Worm (Caenorhabditis elegans) whole organism, late embryonic: ENCODE measurements around the gene F41D9.2.
"Not testable (repeated sequence)": the region's sequence is repeated elsewhere in the genome, so short reads cannot be mapped to it uniquely, and the experiment has no call there.

Experiments used
- C38D4.7 ChIP-seq: fragments of 200-800 bp; sonication (Bioruptor generic); optimal IDR thresholded peaks from 2 replicates; lab custom pipeline; 2018; ENCODE audit warnings: mild to moderate bottlenecking, missing genetic modification characterization, moderate library complexity, missing compliant biosample characterization
- F13H6.1 ChIP-seq: sonication (generic microtip); optimal IDR thresholded peaks from 2 replicates; lab custom pipeline; 2016; ENCODE audit warnings: missing genetic modification characterization, missing compliant biosample characterization
- K09A11.1 ChIP-seq: sonication (generic microtip); optimal IDR thresholded peaks from 2 replicates; lab custom pipeline; 2017; ENCODE audit warnings: antibody characterized with exemption, mild to moderate bottlenecking, missing genetic modification characterization, missing compliant biosample characterization; ENCODE audit not compliant: insufficient read depth
- T23F11.4 ChIP-seq: fragments of 200-800 bp; sonication (Bioruptor generic); optimal IDR thresholded peaks from 2 replicates; lab custom pipeline; 2018; ENCODE audit warnings: mild to moderate bottlenecking, missing genetic modification characterization, missing compliant biosample characterization
- ahr-1 ChIP-seq: sonication (generic microtip); optimal IDR thresholded peaks from 2 replicates; lab custom pipeline; 2016; ENCODE audit warnings: missing genetic modification characterization, missing compliant biosample characterization
- ama-1 ChIP-seq: fragments of 150-350 bp; optimal IDR thresholded peaks from 2 replicates; lab custom pipeline; 2014
- ceh-18 ChIP-seq: sonication (generic microtip); optimal IDR thresholded peaks from 2 replicates; lab custom pipeline; 2016; ENCODE audit warnings: missing genetic modification characterization, missing compliant biosample characterization
- ceh-2 ChIP-seq: sonication (generic microtip); optimal IDR thresholded peaks from 2 replicates; lab custom pipeline; 2016; ENCODE audit warnings: missing genotype, missing genetic modification characterization, missing compliant biosample characterization
- ceh-22 ChIP-seq: sonication (generic microtip); optimal IDR thresholded peaks from 2 replicates; lab custom pipeline; 2017; ENCODE audit warnings: missing biosample characterization, missing genetic modification characterization
- ceh-24 ChIP-seq: sonication (generic microtip); optimal IDR thresholded peaks from 2 replicates; lab custom pipeline; 2016; ENCODE audit warnings: mild to moderate bottlenecking, missing genetic modification characterization, missing compliant biosample characterization
- ceh-30 ChIP-seq: fragments of 150-350 bp; optimal IDR thresholded peaks from 2 replicates; lab custom pipeline; 2014; ENCODE audit warnings: missing biosample characterization, missing genetic modification characterization
- ceh-34 ChIP-seq: sonication (generic microtip); optimal IDR thresholded peaks from 2 replicates; lab custom pipeline; 2016; ENCODE audit warnings: mild to moderate bottlenecking, missing genetic modification characterization, missing compliant biosample characterization
- ceh-6 ChIP-seq: fragments of 200-800 bp; sonication (Bioruptor generic); optimal IDR thresholded peaks from 2 replicates; lab custom pipeline; 2018; ENCODE audit warnings: mild to moderate bottlenecking, missing genetic modification characterization, missing compliant biosample characterization
- che-1 ChIP-seq: sonication (generic microtip); optimal IDR thresholded peaks from 2 replicates; lab custom pipeline; 2016; ENCODE audit warnings: mild to moderate bottlenecking, missing genetic modification characterization, missing compliant biosample characterization
- elt-2 ChIP-seq: sonication (generic microtip); optimal IDR thresholded peaks from 2 replicates; lab custom pipeline; 2016; ENCODE audit warnings: missing genetic modification reagents, missing genetic modification characterization, missing compliant biosample characterization
- elt-4 ChIP-seq: sonication (generic microtip); optimal IDR thresholded peaks from 2 replicates; lab custom pipeline; 2016; ENCODE audit warnings: missing genetic modification characterization, missing compliant biosample characterization
- ets-4 ChIP-seq: sonication (generic microtip); optimal IDR thresholded peaks from 2 replicates; lab custom pipeline; 2016; ENCODE audit warnings: missing genetic modification characterization, missing compliant biosample characterization
- fax-1 ChIP-seq: sonication (generic microtip); optimal IDR thresholded peaks from 2 replicates; lab custom pipeline; 2016; ENCODE audit warnings: missing genotype, missing genetic modification characterization, missing compliant biosample characterization
- fkh-6 ChIP-seq: sonication (generic microtip); optimal IDR thresholded peaks from 2 replicates; lab custom pipeline; 2016; ENCODE audit warnings: missing genetic modification characterization, missing compliant biosample characterization
- gmeb-2 ChIP-seq: sonication (generic microtip); optimal IDR thresholded peaks from 2 replicates; lab custom pipeline; 2016; ENCODE audit warnings: missing genetic modification characterization, inconsistent platforms, missing compliant biosample characterization
- hlh-13 ChIP-seq: fragments of 200-800 bp; sonication (Bioruptor generic); optimal IDR thresholded peaks from 2 replicates; lab custom pipeline; 2018; ENCODE audit warnings: mild to moderate bottlenecking, missing genetic modification characterization, missing compliant biosample characterization
- hlh-30 ChIP-seq: sonication (generic microtip); optimal IDR thresholded peaks from 2 replicates; lab custom pipeline; 2017; ENCODE audit warnings: antibody characterized with exemption, missing genetic modification characterization, missing compliant biosample characterization; ENCODE audit not compliant: insufficient read depth
- lim-6 ChIP-seq: sonication (generic microtip); optimal IDR thresholded peaks from 2 replicates; lab custom pipeline; 2016; ENCODE audit warnings: missing genetic modification characterization, missing compliant biosample characterization
- madf-2 ChIP-seq: sonication (generic microtip); optimal IDR thresholded peaks from 2 replicates; lab custom pipeline; 2017; ENCODE audit warnings: missing genetic modification characterization, missing compliant biosample characterization
- mec-3 ChIP-seq: sonication (generic microtip); optimal IDR thresholded peaks from 2 replicates; lab custom pipeline; 2016; ENCODE audit warnings: borderline replicate concordance, missing genetic modification characterization, missing compliant biosample characterization
- nhr-232 ChIP-seq: sonication (generic microtip); optimal IDR thresholded peaks from 2 replicates; lab custom pipeline; 2016; ENCODE audit warnings: missing genetic modification characterization, missing compliant biosample characterization
- odd-2 ChIP-seq: sonication (generic microtip); optimal IDR thresholded peaks from 2 replicates; lab custom pipeline; 2017; ENCODE audit warnings: antibody characterized with exemption, mild to moderate bottlenecking, missing genetic modification characterization, missing compliant biosample characterization
- pat-9 ChIP-seq: fragments of 200-800 bp; sonication (Bioruptor generic); optimal IDR thresholded peaks from 2 replicates; lab custom pipeline; 2018; ENCODE audit warnings: mild to moderate bottlenecking, missing genetic modification characterization, moderate library complexity, missing compliant biosample characterization
- pax-1 ChIP-seq: fragments of 150-350 bp; optimal IDR thresholded peaks from 2 replicates; lab custom pipeline; 2014; ENCODE audit warnings: missing biosample characterization, missing genetic modification characterization
- pha-2 ChIP-seq: sonication (generic microtip); optimal IDR thresholded peaks from 2 replicates; lab custom pipeline; 2017; ENCODE audit warnings: mild to moderate bottlenecking, missing genetic modification characterization, missing compliant biosample characterization
- sdc-2 ChIP-seq: sonication (generic microtip); optimal IDR thresholded peaks from 2 replicates; lab custom pipeline; 2016; ENCODE audit warnings: missing genotype, missing genetic modification characterization, missing compliant biosample characterization
- sox-2 ChIP-seq: fragments of 200-800 bp; sonication (Bioruptor generic); IDR thresholded peaks from 2 replicates; pipeline ENCODE4 v1.3.6; 2022; ENCODE audit warnings: missing genetic modification reagents, missing genetic modification characterization, missing compliant biosample characterization
- sox-4 ChIP-seq: sonication (generic microtip); optimal IDR thresholded peaks from 2 replicates; lab custom pipeline; 2017; ENCODE audit warnings: mild to moderate bottlenecking, missing genetic modification characterization, inconsistent platforms, missing compliant biosample characterization
- syd-9 ChIP-seq: sonication (generic microtip); optimal IDR thresholded peaks from 2 replicates; lab custom pipeline; 2016; ENCODE audit warnings: mild to moderate bottlenecking, missing genetic modification characterization, moderate library complexity, missing compliant biosample characterization
- tbx-7 ChIP-seq: sonication (generic microtip); optimal IDR thresholded peaks from 2 replicates; lab custom pipeline; 2016; ENCODE audit warnings: missing genotype, missing genetic modification characterization, missing compliant biosample characterization
- ttx-3 ChIP-seq: sonication (generic microtip); optimal IDR thresholded peaks from 2 replicates; lab custom pipeline; 2016; ENCODE audit warnings: missing genetic modification reagents, missing genetic modification characterization, missing compliant biosample characterization
- unc-3 ChIP-seq, 2 experiments: fragments of 200-800 bp in 1 of 2; sonication (Bioruptor generic) in 1 of 2; sonication (generic microtip) in 1 of 2; conservative IDR thresholded peaks in 1 of 2; optimal IDR thresholded peaks in 1 of 2; 2 replicates each; pipeline versions ENCODE4 v1.3.6 to Lab custom; 2016 to 2022; ENCODE audit warnings: missing compliant biosample characterization in 2 of 2, missing genetic modification characterization in 2 of 2, missing genetic modification reagents in 1 of 2
- unc-55 ChIP-seq: sonication (generic microtip); optimal IDR thresholded peaks from 2 replicates; lab custom pipeline; 2017; ENCODE audit warnings: missing biosample characterization, missing genetic modification reagents, missing genetic modification characterization
- unc-86 ChIP-seq: sonication (generic microtip); optimal IDR thresholded peaks from 2 replicates; lab custom pipeline; 2016; ENCODE audit warnings: missing genetic modification characterization, missing compliant biosample characterization
- zip-5 ChIP-seq: sonication (generic microtip); optimal IDR thresholded peaks from 2 replicates; lab custom pipeline; 2016; ENCODE audit warnings: missing genetic modification characterization, missing compliant biosample characterization
- ztf-16 ChIP-seq: sonication (generic microtip); optimal IDR thresholded peaks from 2 replicates; lab custom pipeline; 2017; ENCODE audit warnings: missing genetic modification characterization, missing compliant biosample characterization

F41D9.2 gene

DNA sequence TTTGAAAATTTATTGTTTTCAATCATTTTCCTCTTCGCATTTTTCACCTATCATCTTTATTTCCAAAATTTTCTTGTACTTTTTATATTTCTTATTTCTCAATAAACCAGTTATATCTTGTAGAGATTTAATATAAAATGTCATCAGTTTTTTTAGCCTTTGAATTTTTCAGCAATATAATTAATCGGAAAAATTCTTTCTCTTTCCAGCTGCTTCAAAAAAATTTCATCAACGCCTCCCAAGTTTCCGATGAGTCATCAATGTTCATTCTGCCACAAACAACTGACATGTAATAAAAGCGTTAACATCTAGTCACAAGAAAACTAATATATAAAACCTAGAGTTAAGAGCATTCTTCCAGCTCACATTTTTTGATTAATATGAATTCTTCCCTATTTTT lies 28.4 kb upstream of the F41D9.2 start, which contains the start of gene F08F1.4:
Gene F08F1.4, plus strand, starts transcription at position 301 of the 400 bp plus-strand sequence.
- no peak for TF ChIP-seq C38D4.7 (GFP tag; lab: Kevin White, UChicago)
- no peak for TF ChIP-seq madf-2 (tag; lab: Kevin White, UChicago)

DNA sequence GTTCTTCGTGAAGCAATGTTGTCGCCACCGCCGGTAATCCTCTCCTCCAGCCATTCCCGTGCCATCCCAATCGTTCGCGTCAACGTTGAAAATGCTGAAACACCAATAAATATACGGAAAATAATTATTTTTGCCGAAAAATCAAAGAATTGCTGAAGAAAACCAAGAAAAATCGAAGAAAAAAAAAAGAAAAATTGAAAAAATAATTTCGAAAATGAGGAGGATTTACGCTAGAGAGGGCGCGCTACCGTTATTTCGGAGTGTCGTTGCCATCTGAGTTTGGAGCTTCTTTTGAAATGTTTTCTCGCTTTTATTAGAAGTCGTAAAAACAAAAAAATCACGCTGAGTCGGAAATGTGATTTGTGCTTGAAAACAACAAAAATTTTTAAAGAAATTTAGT lies 26.0 kb upstream of the F41D9.2 start, which contains the start of gene F08F1.9:
Gene F08F1.9, minus strand, starts transcription at position 101 of the 400 bp plus-strand sequence.
- TF ChIP-seq syd-9 (tag; lab: Kevin White, UChicago); tbx-7 (tag; lab: Kevin White, UChicago); ets-4: not testable (repeated sequence)

DNA sequence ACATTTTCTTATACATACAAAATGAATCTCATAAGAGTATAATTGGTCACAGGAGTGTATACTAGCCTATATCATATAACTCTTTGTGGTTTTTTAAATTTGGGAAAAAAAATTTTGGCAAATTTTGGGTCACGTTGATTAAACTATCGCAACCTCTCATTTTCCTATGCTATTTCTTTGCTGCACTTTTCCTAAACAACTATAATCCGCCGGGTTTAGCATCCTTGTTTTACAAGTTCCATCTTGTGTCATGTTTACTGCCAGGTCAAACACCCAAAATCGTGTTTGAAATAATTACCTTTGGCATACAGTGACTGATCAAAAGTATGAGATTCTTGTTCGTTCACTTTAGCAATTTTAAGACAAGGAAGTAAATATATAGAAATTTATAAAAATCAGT lies 23.5 kb upstream of the F41D9.2 start, which contains the start of gene sulp-3:
Gene sulp-3, minus strand, starts transcription at position 101 of the 400 bp plus-strand sequence.
- TF ChIP-seq pha-2 (tag; lab: Kevin White, UChicago) (no peak), ama-1 (lab: Kevin White, UChicago) (no peak), ceh-18 (no peak), ceh-24 (tag; lab: Kevin White, UChicago) (no peak), sox-2 (GFP tag; lab: Robert Waterston, UW) (no peak), ceh-34 (tag; lab: Kevin White, UChicago) (no peak), mec-3 (no peak), ahr-1 (tag; lab: Kevin White, UChicago) (no peak), syd-9 (tag; lab: Kevin White, UChicago) (no peak)

DNA sequence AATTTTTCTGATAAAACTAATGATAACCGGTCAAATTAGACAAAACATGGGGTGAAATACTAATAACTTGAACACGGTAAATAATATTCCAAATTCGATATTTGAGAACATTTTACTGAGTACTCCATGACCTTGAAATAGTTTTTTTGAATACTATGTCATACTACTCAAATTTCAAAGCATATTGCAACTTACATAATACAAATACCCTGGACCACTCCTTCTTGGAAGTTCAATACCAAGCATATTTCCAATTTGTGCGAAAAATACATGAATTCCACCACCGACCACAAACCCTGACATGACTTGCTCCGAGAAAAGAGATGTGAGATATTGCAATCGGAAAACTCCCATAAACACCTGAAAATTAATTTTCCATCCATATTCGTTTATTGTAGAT lies 22.1 kb upstream of the F41D9.2 start:
- TF ChIP-seq ceh-30 (no peak), fax-1 (tag; lab: Kevin White, UChicago) (no peak), lim-6 (tag; lab: Kevin White, UChicago) (no peak), ceh-2 (tag; lab: Kevin White, UChicago) (no peak), hlh-30 (tag; lab: Kevin White, UChicago) (no peak), ceh-22 (no peak), ceh-6 (no peak), sox-2 (GFP tag; lab: Robert Waterston, UW) (no peak), pat-9 (no peak), unc-3 (GFP tag; conservative IDR thresholded peaks at IDR 0.05; lab: Robert Waterston, UW) (no peak), unc-3 (tag; optimal IDR thresholded peaks at IDR 0.05; lab: Kevin White, UChicago) (no peak), F13H6.1 (no peak), tbx-7 (tag; lab: Kevin White, UChicago) (no peak), unc-86 (tag; lab: Kevin White, UChicago) (no peak), ceh-34 (tag; lab: Kevin White, UChicago) (no peak), ztf-16 (tag; lab: Kevin White, UChicago) (no peak), pax-1 (tag; lab: Kevin White, UChicago) (no peak), sox-4 (tag; lab: Kevin White, UChicago) (no peak), ceh-24 (tag; lab: Kevin White, UChicago) (no peak)
- TF ChIP-seq, all 69 proteins: peak for 0

DNA sequence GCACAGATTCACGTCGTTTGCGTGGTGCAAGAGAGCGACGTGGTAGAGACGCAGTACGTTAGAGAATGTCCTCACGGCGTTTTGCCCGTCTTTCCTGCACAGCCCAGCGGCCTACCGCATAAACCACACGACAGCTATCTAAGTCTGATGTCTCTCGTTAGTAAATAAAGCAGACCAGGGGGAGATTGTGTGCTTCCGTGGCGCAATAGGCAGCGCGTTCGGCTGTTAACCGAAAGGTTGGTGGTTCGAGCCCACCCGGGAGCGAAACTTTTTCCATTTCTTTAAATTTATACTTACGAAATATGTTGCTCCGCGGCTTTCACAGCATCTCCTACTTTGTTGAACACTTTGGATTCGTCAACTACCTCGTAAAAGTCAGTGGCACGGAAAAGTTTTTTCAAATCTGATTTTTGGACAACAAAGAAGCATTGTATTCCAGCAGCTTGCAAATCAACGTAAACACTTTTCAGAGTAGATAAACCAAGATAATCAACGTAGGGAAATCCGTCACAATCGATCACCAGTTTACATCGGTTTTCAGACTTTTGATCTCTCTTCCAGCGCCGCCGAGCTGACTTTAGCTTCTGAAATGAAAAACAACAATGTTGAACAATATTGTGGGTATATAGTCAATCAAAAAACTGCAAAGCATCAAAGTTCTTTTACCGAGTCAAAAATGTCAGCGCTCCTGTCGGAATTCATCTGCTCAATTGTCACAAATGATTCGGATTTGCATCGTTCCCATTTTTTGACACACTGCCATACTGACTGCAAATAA lies 19.8 kb upstream of the F41D9.2 start:
- TF ChIP-seq ceh-34 (tag; lab: Kevin White, UChicago) (peak; percentile 98), odd-2 (tag; lab: Kevin White, UChicago) (peak; percentile 76), ttx-3 (tag; lab: Kevin White, UChicago) (peak; percentile 93), hlh-13 (GFP tag; lab: Kevin White, UChicago) (peak; percentile 93), nhr-232 (tag; lab: Kevin White, UChicago) (peak; percentile 92), gmeb-2 (tag; lab: Kevin White, UChicago) (peak; percentile 92), elt-4 (tag; lab: Kevin White, UChicago) (peak; percentile 74), ceh-2 (tag; lab: Kevin White, UChicago) (peak; percentile 92), ama-1 (lab: Kevin White, UChicago) (no peak), K09A11.1 (tag; lab: Kevin White, UChicago) (peak; percentile 95), ztf-16 (tag; lab: Kevin White, UChicago) (peak; percentile 97), sdc-2 (tag; lab: Kevin White, UChicago) (peak; percentile 95), F13H6.1 (peak; percentile 94), unc-55 (GFP tag; lab: Kevin White, UChicago) (peak; percentile 95), fkh-6 (tag; lab: Kevin White, UChicago) (peak; percentile 95), pha-2 (tag; lab: Kevin White, UChicago) (peak; percentile 95), T23F11.4 (GFP tag; lab: Kevin White, UChicago) (peak; percentile 96), elt-2 (peak; percentile 97), che-1 (tag; lab: Kevin White, UChicago) (peak; percentile 93), mec-3 (peak; percentile 44), zip-5 (tag; lab: Kevin White, UChicago) (peak; percentile 88), unc-86 (tag; lab: Kevin White, UChicago) (peak; percentile 95), hlh-30 (tag; lab: Kevin White, UChicago) (peak; percentile 78)
